Fruit fly (Drosophila melanogaster): Measurements from ENCODE around the gene CG13713.

- TF ChIP-seq pita (GFP tag; optimal IDR thresholded peaks at IDR 0.05) (no peak), CG10321 (GFP tag; IDR thresholded peaks at IDR 0.05) (no peak), chinmo (GFP tag; IDR thresholded peaks at IDR 0.05; ENCODE audit: partially characterized antibody) (no peak), zf30C (GFP tag; optimal IDR thresholded peaks at IDR 0.05) (no peak), Ssrp (tag; optimal IDR thresholded peaks at IDR 0.05) (no peak), CG10543 (GFP tag; optimal IDR thresholded peaks at IDR 0.05) (no peak), CG16779 (GFP tag; IDR thresholded peaks at IDR 0.05) (no peak)
Observed at dm6 chr3L:4708536-4708935, 11.1 kb downstream of the CG13713 start.

All from whole organism, embryonic.